Fruit fly (Drosophila melanogaster) whole organism: ENCODE measurements around the gene CrebB.

Experiments used
- CG8478 ChIP-seq: fragments of >200 bp; optimal IDR thresholded peaks from 2 replicates; lab custom pipeline; 2018; ENCODE audit warnings: inconsistent platforms
- Dll ChIP-seq: fragments of >200 bp; optimal IDR thresholded peaks from 2 replicates; lab custom pipeline; 2017
- EcR ChIP-seq, 2 experiments: fragments of >200 bp; optimal IDR thresholded peaks; 2 replicates each; lab custom pipeline; 2017; ENCODE audit warnings: missing biosample characterization in 2 of 2, missing genetic modification characterization in 2 of 2, missing genetic modification reagents in 2 of 2
- pan ChIP-seq: fragments of >200 bp; optimal IDR thresholded peaks from 2 replicates; lab custom pipeline; 2017
- psq ChIP-seq: fragments of >200 bp; optimal IDR thresholded peaks from 2 replicates; lab custom pipeline; 2017
- usp ChIP-seq: fragments of >200 bp; optimal IDR thresholded peaks from 2 replicates; lab custom pipeline; 2017; ENCODE audit warnings: missing biosample characterization, missing genetic modification characterization, mixed read lengths

The CrebB gene

DNA sequence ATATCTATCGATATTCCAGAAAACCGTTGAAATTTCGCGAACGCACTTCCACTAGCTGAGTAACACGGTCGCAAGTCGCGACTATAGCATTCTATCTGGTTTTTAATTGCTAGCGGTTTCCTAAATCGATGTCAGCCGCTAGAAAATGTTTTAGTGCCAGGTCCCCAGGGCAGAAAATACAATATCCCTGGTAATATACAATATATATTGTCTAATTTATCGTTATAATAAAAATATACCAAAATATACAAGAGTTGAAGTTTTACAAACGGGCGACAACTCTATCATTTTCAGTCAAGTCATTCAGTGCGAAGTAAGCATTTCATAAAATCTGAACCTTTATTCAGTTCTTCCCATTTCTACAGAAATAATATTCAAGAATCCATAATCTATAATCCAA is 49.0 kb downstream of the CrebB start, which contains the start of gene CG15056:
Gene CG15056, plus strand, starts transcription at position 301 of the 400 bp plus-strand sequence.
- TF ChIP-seq Dll = no peak
- no peak for TF ChIP-seq usp (GFP tag; lab: Kevin White, UChicago)
- TF ChIP-seq psq (lab: Kevin White, UChicago) = no peak
- TF ChIP-seq pan = no peak
- TF ChIP-seq CG8478 = no peak
- TF ChIP-seq EcR (GFP tag; optimal IDR thresholded peaks at IDR 0.05; lab: Kevin White, UChicago) = no peak

DNA sequence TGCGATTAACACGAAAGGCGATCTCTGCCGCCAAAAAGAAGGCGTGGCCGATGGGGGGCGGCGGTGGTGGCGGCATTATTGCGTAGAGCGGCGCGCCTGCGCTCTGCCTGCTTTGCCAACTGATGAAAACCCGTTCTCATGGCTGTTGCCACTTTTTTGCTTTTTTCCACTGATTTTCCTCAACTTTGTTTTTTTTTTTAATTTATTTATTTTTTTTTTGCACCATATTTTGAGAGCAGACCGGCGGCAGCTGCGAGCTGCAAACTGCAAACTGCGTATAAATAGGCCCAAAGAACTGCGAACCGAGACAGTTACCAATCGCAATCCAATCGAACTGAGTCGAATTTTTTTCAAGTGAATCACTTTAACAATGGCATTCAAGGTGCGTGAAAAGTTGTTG is 56.0 kb downstream of the CrebB start, which contains the start of gene CG42323:
Gene CG42323, plus strand, starts transcription at position 302 of the 400 bp plus-strand sequence.
- TF ChIP-seq EcR (GFP tag; optimal IDR thresholded peaks at IDR 0.05; lab: Kevin White, UChicago) (no peak), psq (lab: Kevin White, UChicago) (no peak), pan (no peak), CG8478 (no peak), Dll (no peak), usp (GFP tag; lab: Kevin White, UChicago) (no peak)
